Worm (Caenorhabditis elegans) whole organism, L2 larva: ENCODE measurements around the gene clec-260.

ENCODE experiments used
- C34F6.9 ChIP-seq: fragments of 150-350 bp; optimal IDR thresholded peaks from 2 replicates; lab custom pipeline; 2014; ENCODE audit warnings: missing biosample characterization, missing genetic modification characterization
- F13H6.1 ChIP-seq: sonication (generic microtip); optimal IDR thresholded peaks from 2 replicates; lab custom pipeline; 2016; ENCODE audit warnings: missing genetic modification characterization, missing compliant biosample characterization
- Y55F3AM.14 ChIP-seq: fragments of 200-800 bp; sonication (Bioruptor generic); optimal IDR thresholded peaks from 2 replicates; lab custom pipeline; 2018; ENCODE audit warnings: mild to moderate bottlenecking, missing genetic modification characterization, missing compliant biosample characterization
- ZK546.5 ChIP-seq: sonication (generic microtip); optimal IDR thresholded peaks from 2 replicates; lab custom pipeline; 2017; ENCODE audit warnings: missing biosample characterization, missing genetic modification characterization
- alr-1 ChIP-seq: fragments of 150-350 bp; optimal IDR thresholded peaks from 2 replicates; lab custom pipeline; 2014; ENCODE audit warnings: missing biosample characterization, missing genetic modification characterization
- aly-2 ChIP-seq: fragments of 150-350 bp; optimal IDR thresholded peaks from 2 replicates; lab custom pipeline; 2014; ENCODE audit warnings: missing biosample characterization, missing genetic modification characterization
- blmp-1 ChIP-seq: sonication (generic microtip); optimal IDR thresholded peaks from 2 replicates; lab custom pipeline; 2017; ENCODE audit warnings: missing genetic modification characterization, mild to moderate bottlenecking, missing compliant biosample characterization, antibody characterized with exemption, moderate library complexity; ENCODE audit not compliant: insufficient read depth
- ceh-16 ChIP-seq: fragments of 150-350 bp; optimal IDR thresholded peaks from 2 replicates; lab custom pipeline; 2014; ENCODE audit warnings: missing biosample characterization, missing genetic modification characterization
- ceh-82 ChIP-seq: fragments of 150-350 bp; optimal IDR thresholded peaks from 2 replicates; lab custom pipeline; 2014; ENCODE audit warnings: missing biosample characterization, missing genetic modification characterization
- egl-27 ChIP-seq: sonication (generic microtip); optimal IDR thresholded peaks from 3 replicates; lab custom pipeline; 2017; ENCODE audit warnings: missing biosample characterization, missing genetic modification reagents, missing genetic modification characterization
- elt-1 ChIP-seq: fragments of 150-350 bp; optimal IDR thresholded peaks from 2 replicates; lab custom pipeline; 2014; ENCODE audit warnings: missing biosample characterization, missing genetic modification characterization
- fos-1 ChIP-seq: fragments of 150-350 bp; optimal IDR thresholded peaks from 2 replicates; lab custom pipeline; 2014; ENCODE audit warnings: missing biosample characterization, missing genetic modification characterization
- gmeb-1 ChIP-seq: fragments of 150-350 bp; optimal IDR thresholded peaks from 2 replicates; lab custom pipeline; 2014; ENCODE audit warnings: missing biosample characterization, missing genetic modification characterization
- lin-13 ChIP-seq: fragments of 150-350 bp; optimal IDR thresholded peaks from 2 replicates; lab custom pipeline; 2014; ENCODE audit warnings: missing biosample characterization, missing genetic modification reagents, missing genetic modification characterization
- mab-5 ChIP-seq: fragments of 150-350 bp; optimal IDR thresholded peaks from 2 replicates; lab custom pipeline; 2014; ENCODE audit warnings: missing biosample characterization, missing genetic modification characterization
- mbf-1 ChIP-seq: sonication (generic microtip); optimal IDR thresholded peaks from 2 replicates; lab custom pipeline; 2017; ENCODE audit warnings: missing biosample characterization, missing genetic modification characterization
- nhr-10 ChIP-seq: sonication (generic microtip); optimal IDR thresholded peaks from 2 replicates; lab custom pipeline; 2017; ENCODE audit warnings: missing biosample characterization, missing genetic modification characterization
- nhr-11 ChIP-seq: fragments of 150-350 bp; optimal IDR thresholded peaks from 2 replicates; lab custom pipeline; 2014; ENCODE audit warnings: missing biosample characterization, missing genetic modification characterization
- nhr-12 ChIP-seq: fragments of 150-350 bp; optimal IDR thresholded peaks from 2 replicates; lab custom pipeline; 2014; ENCODE audit warnings: missing biosample characterization, missing genetic modification characterization
- nhr-23 ChIP-seq: fragments of 150-350 bp; optimal IDR thresholded peaks from 2 replicates; lab custom pipeline; 2014; ENCODE audit warnings: missing biosample characterization, missing genetic modification reagents, missing genetic modification characterization
- nhr-237 ChIP-seq: fragments of 150-350 bp; optimal IDR thresholded peaks from 2 replicates; lab custom pipeline; 2014; ENCODE audit warnings: missing biosample characterization, missing genetic modification characterization
- nhr-25 ChIP-seq: fragments of 150-350 bp; sonication (generic microtip); optimal IDR thresholded peaks from 3 replicates; lab custom pipeline; 2014; ENCODE audit warnings: missing biosample characterization, missing genetic modification characterization
- nhr-6 ChIP-seq: fragments of 150-350 bp; optimal IDR thresholded peaks from 2 replicates; lab custom pipeline; 2014; ENCODE audit warnings: missing biosample characterization, missing genetic modification characterization
- nhr-77 ChIP-seq: fragments of 150-350 bp; optimal IDR thresholded peaks from 2 replicates; lab custom pipeline; 2014; ENCODE audit warnings: missing biosample characterization, missing genetic modification characterization
- peb-1 ChIP-seq: fragments of 150-350 bp; optimal IDR thresholded peaks from 2 replicates; lab custom pipeline; 2014; ENCODE audit warnings: missing biosample characterization, missing genetic modification characterization
- sem-4 ChIP-seq: fragments of 150-350 bp; optimal IDR thresholded peaks from 2 replicates; lab custom pipeline; 2014; ENCODE audit warnings: missing biosample characterization, missing genetic modification reagents, missing genetic modification characterization
- skn-1 ChIP-seq: sonication (generic microtip); optimal IDR thresholded peaks from 2 replicates; lab custom pipeline; 2017; ENCODE audit warnings: missing biosample characterization, missing genetic modification characterization
- sma-3 ChIP-seq: sonication (generic microtip); optimal IDR thresholded peaks from 2 replicates; lab custom pipeline; 2016; ENCODE audit warnings: missing genetic modification reagents, missing genetic modification characterization, missing compliant biosample characterization
- snpc-4 ChIP-seq: fragments of 150-350 bp; optimal IDR thresholded peaks from 2 replicates; lab custom pipeline; 2014; ENCODE audit warnings: missing biosample characterization, missing genetic modification characterization
- unc-39 ChIP-seq: fragments of 150-350 bp; optimal IDR thresholded peaks from 2 replicates; lab custom pipeline; 2014; ENCODE audit warnings: missing biosample characterization, missing genetic modification characterization
- unc-55 ChIP-seq: fragments of 150-350 bp; sonication (generic microtip); optimal IDR thresholded peaks from 3 replicates; lab custom pipeline; 2014; ENCODE audit warnings: missing biosample characterization, missing genetic modification reagents, missing genetic modification characterization
- unc-62 ChIP-seq: fragments of 150-350 bp; optimal IDR thresholded peaks from 2 replicates; lab custom pipeline; 2014; ENCODE audit warnings: missing biosample characterization, missing genetic modification reagents, missing genetic modification characterization
- zag-1 ChIP-seq: fragments of 150-350 bp; optimal IDR thresholded peaks from 2 replicates; lab custom pipeline; 2014; ENCODE audit warnings: missing biosample characterization, missing genetic modification characterization
- ztf-1 ChIP-seq: fragments of 200-800 bp; sonication (Bioruptor generic); conservative IDR thresholded peaks from 2 replicates; pipeline ENCODE4 v1.3.6; 2022; ENCODE audit warnings: missing genetic modification characterization, missing compliant biosample characterization
- ztf-4 ChIP-seq: fragments of 150-350 bp; optimal IDR thresholded peaks from 2 replicates; lab custom pipeline; 2014; ENCODE audit warnings: missing biosample characterization, missing genetic modification characterization

clec-260 gene

DNA sequence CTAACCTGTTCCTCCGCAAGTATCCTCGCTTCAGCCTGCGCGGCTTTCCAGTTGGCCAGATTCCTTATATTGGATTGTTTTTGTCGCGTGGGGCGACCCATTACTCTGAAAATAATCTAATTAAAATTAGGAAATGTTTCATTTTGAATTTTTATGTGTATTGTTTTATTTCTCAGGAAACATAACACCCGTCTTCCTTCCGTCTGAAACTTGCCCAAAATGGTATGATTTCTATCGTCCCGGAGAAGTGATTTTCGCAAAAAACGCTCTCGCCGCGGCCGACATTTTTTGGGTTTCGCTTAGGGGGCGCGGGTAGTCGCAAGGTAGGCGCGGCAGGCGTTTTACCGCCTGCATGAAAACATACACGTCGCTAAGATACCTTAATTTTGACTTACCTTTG, at the start of gene clec-260:
TSS of gene clec-260 (minus strand) at position 101 of the 400 bp plus-strand sequence.
- TF ChIP-seq nhr-23 (tag; lab: Kevin White, UChicago) = no peak
- TF ChIP-seq ceh-16 (tag; lab: Kevin White, UChicago) = no peak
- no peak for TF ChIP-seq nhr-12 (tag; lab: Kevin White, UChicago)
- TF ChIP-seq nhr-6 (tag; lab: Kevin White, UChicago) = no peak
- TF ChIP-seq C34F6.9 (tag; lab: Kevin White, UChicago) = no peak
- no peak for TF ChIP-seq nhr-77
- TF ChIP-seq blmp-1 = no peak
- no peak for TF ChIP-seq unc-55 (GFP tag; lab: Kevin White, UChicago)
- TF ChIP-seq sem-4 (tag; lab: Kevin White, UChicago) = no peak
- no peak for TF ChIP-seq ztf-4
- TF ChIP-seq ceh-82 (tag; lab: Kevin White, UChicago) = no peak
- TF ChIP-seq gmeb-1 (tag; lab: Kevin White, UChicago) = no peak
- no peak for TF ChIP-seq peb-1 (tag; lab: Kevin White, UChicago)
- no peak for TF ChIP-seq unc-39 (tag; lab: Kevin White, UChicago)
- no peak for TF ChIP-seq Y55F3AM.14 (GFP tag; lab: Kevin White, UChicago)
- no peak for TF ChIP-seq zag-1 (tag; lab: Kevin White, UChicago)
- TF ChIP-seq egl-27 (tag; lab: Kevin White, UChicago) = no peak

DNA sequence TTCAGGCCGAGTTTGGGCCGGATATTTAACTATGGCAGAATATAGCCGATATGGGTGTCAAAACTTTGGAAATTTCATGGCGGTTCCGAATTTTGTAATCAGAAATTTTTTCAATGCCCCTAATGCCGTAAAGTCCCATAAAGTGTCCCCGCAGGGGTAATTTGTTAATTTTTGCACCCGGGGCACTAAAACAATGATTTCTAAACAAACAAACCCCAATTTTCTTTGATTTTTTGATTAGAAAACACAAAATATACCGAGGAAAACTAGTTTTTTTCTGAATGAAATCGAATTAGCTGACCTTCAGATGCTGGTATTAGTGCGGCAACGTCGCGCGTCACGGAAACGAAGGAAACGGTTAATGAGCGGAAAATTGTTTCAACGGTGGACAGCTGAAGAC, 48.8 kb upstream of the clec-260 start:
- TF ChIP-seq elt-1 (tag; lab: Kevin White, UChicago) (no peak), Y55F3AM.14 (GFP tag; lab: Kevin White, UChicago) (no peak), egl-27 (tag; lab: Kevin White, UChicago) (no peak), nhr-237 (tag; lab: Kevin White, UChicago) (no peak), fos-1 (tag; lab: Kevin White, UChicago) (no peak), nhr-77 (no peak), aly-2 (tag; lab: Kevin White, UChicago) (no peak), nhr-25 (no peak), lin-13 (GFP tag; lab: Kevin White, UChicago) (no peak), unc-62 (no peak), mab-5 (tag; lab: Kevin White, UChicago) (no peak), zag-1 (tag; lab: Kevin White, UChicago) (no peak)

DNA sequence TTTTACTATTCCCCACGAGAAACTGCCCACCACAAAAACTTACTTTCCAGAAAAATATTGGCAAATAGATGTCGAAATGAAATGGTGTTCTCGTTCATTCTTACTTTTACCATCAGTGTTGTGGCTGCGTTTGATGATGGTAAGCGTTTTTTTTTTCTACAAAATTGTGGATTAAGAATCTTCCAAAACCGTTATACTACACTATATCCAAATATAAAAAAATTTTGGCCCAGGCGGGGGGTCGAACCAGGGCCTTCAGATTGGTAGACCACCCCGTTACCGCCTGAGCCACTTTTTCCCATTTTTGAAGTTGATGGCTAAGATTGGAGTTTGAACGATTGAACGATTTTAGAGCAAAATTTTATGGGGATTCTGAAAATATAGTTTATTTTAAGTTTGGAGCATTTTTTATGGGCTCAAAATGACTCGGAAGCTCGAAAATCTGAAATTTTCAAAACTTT, 36.9 kb upstream of the clec-260 start, which contains the start of gene lgc-55:
TSS of gene lgc-55 (plus strand) at position 51 of the 461 bp plus-strand sequence.
- TF ChIP-seq aly-2 (tag; lab: Kevin White, UChicago) = no peak
- TF ChIP-seq sma-3 (GFP tag; lab: Kevin White, UChicago) = no peak
- TF ChIP-seq ztf-1 (GFP tag; lab: Robert Waterston, UW) = no peak
- TF ChIP-seq F13H6.1 (tag; lab: Kevin White, UChicago) = no peak
- TF ChIP-seq nhr-237 (tag; lab: Kevin White, UChicago) = no peak
- TF ChIP-seq nhr-10 (tag; lab: Kevin White, UChicago) = no peak
- TF ChIP-seq C34F6.9 (tag; lab: Kevin White, UChicago) = no peak
- TF ChIP-seq unc-39 (tag; lab: Kevin White, UChicago) = no peak
- no peak for TF ChIP-seq fos-1 (tag; lab: Kevin White, UChicago)
- no peak for TF ChIP-seq skn-1 (tag; lab: Kevin White, UChicago)
- no peak for TF ChIP-seq peb-1 (tag; lab: Kevin White, UChicago)
- no peak for TF ChIP-seq nhr-6 (tag; lab: Kevin White, UChicago)
- no peak for TF ChIP-seq nhr-23 (tag; lab: Kevin White, UChicago)
- TF ChIP-seq sem-4 (tag; lab: Kevin White, UChicago) = no peak
- no peak for TF ChIP-seq snpc-4 (tag; lab: Kevin White, UChicago)

DNA sequence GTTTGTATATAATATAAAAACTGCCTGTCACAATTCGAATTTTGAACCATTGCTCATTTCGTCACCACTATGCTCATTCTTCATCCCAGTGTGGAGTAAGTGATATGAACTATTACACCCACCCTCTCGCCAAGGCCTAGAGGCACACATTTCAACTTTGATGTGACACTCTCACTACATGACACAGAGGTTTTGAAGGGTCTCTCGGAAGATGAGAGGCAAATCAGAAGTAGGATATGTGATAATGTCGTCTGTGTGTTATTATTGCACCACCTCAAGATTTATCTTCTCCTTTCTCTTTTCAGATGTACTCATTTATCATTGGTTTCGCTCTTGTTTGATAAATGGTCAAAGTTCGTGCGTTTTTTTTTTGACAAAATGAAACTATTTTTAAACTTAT, 35.2 kb upstream of the clec-260 start:
- TF ChIP-seq nhr-25 = no peak
- no peak for TF ChIP-seq mbf-1 (tag; lab: Kevin White, UChicago)
- no peak for TF ChIP-seq snpc-4 (tag; lab: Kevin White, UChicago)
- TF ChIP-seq unc-55 (GFP tag; lab: Kevin White, UChicago) = no peak
- no peak for TF ChIP-seq nhr-6 (tag; lab: Kevin White, UChicago)
- TF ChIP-seq nhr-12 (tag; lab: Kevin White, UChicago) = no peak
- no peak for TF ChIP-seq ZK546.5
- TF ChIP-seq mab-5 (tag; lab: Kevin White, UChicago) = no peak
- no peak for TF ChIP-seq nhr-11 (tag; lab: Kevin White, UChicago)
- no peak for TF ChIP-seq egl-27 (tag; lab: Kevin White, UChicago)
- TF ChIP-seq peb-1 (tag; lab: Kevin White, UChicago) = no peak
- TF ChIP-seq C34F6.9 (tag; lab: Kevin White, UChicago) = no peak
- no peak for TF ChIP-seq unc-39 (tag; lab: Kevin White, UChicago)
- no peak for TF ChIP-seq nhr-237 (tag; lab: Kevin White, UChicago)
- no peak for TF ChIP-seq ztf-1 (GFP tag; lab: Robert Waterston, UW)
- no peak for TF ChIP-seq alr-1 (tag; lab: Kevin White, UChicago)
